Worm (Caenorhabditis elegans) whole organism, L2 larva: Measurements from ENCODE around the gene C18B2.3.

Experiments
- C34F6.9 ChIP-seq: fragments of 150-350 bp; optimal IDR thresholded peaks from 2 replicates; lab custom pipeline; 2014; ENCODE audit warnings: missing biosample characterization, missing genetic modification characterization
- F13H6.1 ChIP-seq: sonication (generic microtip); optimal IDR thresholded peaks from 2 replicates; lab custom pipeline; 2016; ENCODE audit warnings: missing genetic modification characterization, missing compliant biosample characterization
- R02D3.7 ChIP-seq: fragments of 150-350 bp; optimal IDR thresholded peaks from 2 replicates; lab custom pipeline; 2014; ENCODE audit warnings: missing biosample characterization, missing genetic modification characterization
- Y55F3AM.14 ChIP-seq: fragments of 200-800 bp; sonication (Bioruptor generic); optimal IDR thresholded peaks from 2 replicates; lab custom pipeline; 2018; ENCODE audit warnings: mild to moderate bottlenecking, missing genetic modification characterization, missing compliant biosample characterization
- ZK546.5 ChIP-seq: sonication (generic microtip); optimal IDR thresholded peaks from 2 replicates; lab custom pipeline; 2017; ENCODE audit warnings: missing biosample characterization, missing genetic modification characterization
- alr-1 ChIP-seq: fragments of 150-350 bp; optimal IDR thresholded peaks from 2 replicates; lab custom pipeline; 2014; ENCODE audit warnings: missing biosample characterization, missing genetic modification characterization
- ama-1 ChIP-seq: fragments of 150-350 bp; optimal IDR thresholded peaks from 2 replicates; lab custom pipeline; 2018; ENCODE audit warnings: inconsistent platforms
- blmp-1 ChIP-seq: sonication (generic microtip); optimal IDR thresholded peaks from 2 replicates; lab custom pipeline; 2017; ENCODE audit warnings: missing genetic modification characterization, mild to moderate bottlenecking, missing compliant biosample characterization, antibody characterized with exemption, moderate library complexity; ENCODE audit not compliant: insufficient read depth
- crh-2 ChIP-seq: sonication (generic microtip); optimal IDR thresholded peaks from 2 replicates; lab custom pipeline; 2017; ENCODE audit warnings: missing biosample characterization, missing genetic modification characterization
- dmd-4 ChIP-seq: sonication (generic microtip); optimal IDR thresholded peaks from 2 replicates; lab custom pipeline; 2017; ENCODE audit warnings: missing biosample characterization, missing genetic modification characterization
- egl-27 ChIP-seq: sonication (generic microtip); optimal IDR thresholded peaks from 3 replicates; lab custom pipeline; 2017; ENCODE audit warnings: missing biosample characterization, missing genetic modification reagents, missing genetic modification characterization
- elt-1 ChIP-seq: fragments of 150-350 bp; optimal IDR thresholded peaks from 2 replicates; lab custom pipeline; 2014; ENCODE audit warnings: missing biosample characterization, missing genetic modification characterization
- elt-3 ChIP-seq: sonication (generic microtip); optimal IDR thresholded peaks from 2 replicates; lab custom pipeline; 2017; ENCODE audit warnings: missing biosample characterization, missing genetic modification characterization
- fos-1 ChIP-seq: fragments of 150-350 bp; optimal IDR thresholded peaks from 2 replicates; lab custom pipeline; 2014; ENCODE audit warnings: missing biosample characterization, missing genetic modification characterization
- gmeb-1 ChIP-seq: fragments of 150-350 bp; optimal IDR thresholded peaks from 2 replicates; lab custom pipeline; 2014; ENCODE audit warnings: missing biosample characterization, missing genetic modification characterization
- lin-11 ChIP-seq: fragments of 150-350 bp; sonication (generic microtip); optimal IDR thresholded peaks from 2 replicates; lab custom pipeline; 2014; ENCODE audit warnings: missing biosample characterization, missing genetic modification characterization, inconsistent platforms, mixed read lengths
- lin-39 ChIP-seq: fragments of 150-350 bp; optimal IDR thresholded peaks from 2 replicates; lab custom pipeline; 2014; ENCODE audit warnings: missing biosample characterization, missing genetic modification reagents, missing genetic modification characterization
- mab-5 ChIP-seq: fragments of 150-350 bp; optimal IDR thresholded peaks from 2 replicates; lab custom pipeline; 2014; ENCODE audit warnings: missing biosample characterization, missing genetic modification characterization
- mdl-1 ChIP-seq, 2 experiments: fragments of 150-350 bp in 1 of 2; sonication (generic microtip) in 1 of 2; optimal IDR thresholded peaks; 2 replicates each; lab custom pipeline; 2017; ENCODE audit warnings: missing biosample characterization in 2 of 2, missing genetic modification characterization in 2 of 2
- nhr-10 ChIP-seq: sonication (generic microtip); optimal IDR thresholded peaks from 2 replicates; lab custom pipeline; 2017; ENCODE audit warnings: missing biosample characterization, missing genetic modification characterization
- nhr-12 ChIP-seq: fragments of 150-350 bp; optimal IDR thresholded peaks from 2 replicates; lab custom pipeline; 2014; ENCODE audit warnings: missing biosample characterization, missing genetic modification characterization
- nhr-129 ChIP-seq: fragments of 150-350 bp; optimal IDR thresholded peaks from 2 replicates; lab custom pipeline; 2014; ENCODE audit warnings: missing biosample characterization, missing genetic modification characterization
- nhr-23 ChIP-seq: fragments of 150-350 bp; optimal IDR thresholded peaks from 2 replicates; lab custom pipeline; 2014; ENCODE audit warnings: missing biosample characterization, missing genetic modification reagents, missing genetic modification characterization
- nhr-6 ChIP-seq: fragments of 150-350 bp; optimal IDR thresholded peaks from 2 replicates; lab custom pipeline; 2014; ENCODE audit warnings: missing biosample characterization, missing genetic modification characterization
- nhr-77 ChIP-seq: fragments of 150-350 bp; optimal IDR thresholded peaks from 2 replicates; lab custom pipeline; 2014; ENCODE audit warnings: missing biosample characterization, missing genetic modification characterization
- peb-1 ChIP-seq: fragments of 150-350 bp; optimal IDR thresholded peaks from 2 replicates; lab custom pipeline; 2014; ENCODE audit warnings: missing biosample characterization, missing genetic modification characterization
- sem-4 ChIP-seq: fragments of 150-350 bp; optimal IDR thresholded peaks from 2 replicates; lab custom pipeline; 2014; ENCODE audit warnings: missing biosample characterization, missing genetic modification reagents, missing genetic modification characterization
- skn-1 ChIP-seq: sonication (generic microtip); optimal IDR thresholded peaks from 2 replicates; lab custom pipeline; 2017; ENCODE audit warnings: missing biosample characterization, missing genetic modification characterization
- sma-3 ChIP-seq: sonication (generic microtip); optimal IDR thresholded peaks from 2 replicates; lab custom pipeline; 2016; ENCODE audit warnings: missing genetic modification reagents, missing genetic modification characterization, missing compliant biosample characterization
- sma-9 ChIP-seq, 2 experiments: fragments of 150-350 bp in 1 of 2; sonication (generic microtip) in 1 of 2; optimal IDR thresholded peaks; 2 replicates each; lab custom pipeline; 2014 to 2016; ENCODE audit warnings: missing genetic modification characterization in 2 of 2, mild to moderate bottlenecking in 1 of 2, missing biosample characterization in 1 of 2, missing compliant biosample characterization in 1 of 2, missing genetic modification reagents in 1 of 2, moderate library complexity in 1 of 2
- unc-39 ChIP-seq: fragments of 150-350 bp; optimal IDR thresholded peaks from 2 replicates; lab custom pipeline; 2014; ENCODE audit warnings: missing biosample characterization, missing genetic modification characterization
- unc-55 ChIP-seq: fragments of 150-350 bp; sonication (generic microtip); optimal IDR thresholded peaks from 3 replicates; lab custom pipeline; 2014; ENCODE audit warnings: missing biosample characterization, missing genetic modification reagents, missing genetic modification characterization
- unc-62 ChIP-seq: fragments of 150-350 bp; optimal IDR thresholded peaks from 2 replicates; lab custom pipeline; 2014; ENCODE audit warnings: missing biosample characterization, missing genetic modification reagents, missing genetic modification characterization
- ztf-4 ChIP-seq: fragments of 150-350 bp; optimal IDR thresholded peaks from 2 replicates; lab custom pipeline; 2014; ENCODE audit warnings: missing biosample characterization, missing genetic modification characterization

C18B2.3 gene

ce11 chrX:3601531-3601930 lies at the start of gene C18B2.3:
Gene C18B2.3 (plus strand): TSS chrX:3601831.
- TF ChIP-seq egl-27 (tag; lab: Kevin White, UChicago) (no peak), mab-5 (no peak), sem-4 (tag; lab: Kevin White, UChicago) (no peak), C34F6.9 (tag; lab: Kevin White, UChicago) (no peak), nhr-129 (tag; lab: Kevin White, UChicago) (no peak), ZK546.5 (tag; lab: Kevin White, UChicago) (no peak), fos-1 (tag; lab: Kevin White, UChicago) (no peak), elt-3 (tag; lab: Kevin White, UChicago) (no peak), R02D3.7 (tag; lab: Kevin White, UChicago) (no peak), elt-1 (no peak), lin-11 (no peak), nhr-6 (tag; lab: Kevin White, UChicago) (no peak), dmd-4 (tag; lab: Kevin White, UChicago) (no peak), unc-39 (tag; lab: Kevin White, UChicago) (no peak), unc-62 (no peak)

- TF ChIP-seq C34F6.9 (tag; lab: Kevin White, UChicago) (no peak), fos-1 (tag; lab: Kevin White, UChicago) (peak; percentile 39)
Observed at ce11 chrX:3552948-3553347, 48.7 kb upstream of the C18B2.3 start.

DNA sequence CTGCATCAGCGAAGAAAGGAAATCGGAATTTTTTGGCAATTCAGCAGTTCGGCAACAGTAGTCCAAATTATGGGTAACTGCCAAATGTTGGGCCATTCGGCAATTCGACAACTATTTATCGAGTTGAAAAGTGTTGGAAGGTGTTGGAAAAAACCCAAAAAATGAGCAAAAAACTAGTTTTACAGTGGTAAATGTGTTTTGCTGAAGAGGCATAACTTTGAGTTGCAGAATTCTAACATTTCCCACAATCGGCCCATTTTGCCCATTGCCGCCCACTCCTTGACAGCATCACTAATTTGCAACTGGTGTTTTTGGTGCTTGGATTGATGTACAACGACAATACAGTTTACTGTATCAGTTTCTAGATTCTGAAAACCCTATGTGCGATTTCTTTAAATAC lies 47.9 kb upstream of the C18B2.3 start:
- TF ChIP-seq alr-1 (tag; lab: Kevin White, UChicago) (no peak), nhr-10 (tag; lab: Kevin White, UChicago) (no peak), blmp-1 (no peak), peb-1 (tag; lab: Kevin White, UChicago) (no peak), mab-5 (no peak), ztf-4 (no peak), sem-4 (tag; lab: Kevin White, UChicago) (no peak), Y55F3AM.14 (GFP tag; lab: Kevin White, UChicago) (no peak), egl-27 (tag; lab: Kevin White, UChicago) (no peak), nhr-6 (tag; lab: Kevin White, UChicago) (no peak), gmeb-1 (tag; lab: Kevin White, UChicago) (no peak), fos-1 (tag; lab: Kevin White, UChicago) (no peak), sma-9 (GFP tag; optimal IDR thresholded peaks at IDR 0.05; lab: Kevin White, UChicago) (no peak), sma-9 (tag; optimal IDR thresholded peaks at IDR 0.05; lab: Kevin White, UChicago) (no peak), ama-1 (lab: Kevin White, UChicago) (no peak), R02D3.7 (tag; lab: Kevin White, UChicago) (no peak), mdl-1 (tag; optimal IDR thresholded peaks at IDR 0.05; lab: Kevin White, UChicago) (no peak), nhr-77 (no peak), lin-39 (no peak)

- TF ChIP-seq nhr-23 (tag; lab: Kevin White, UChicago) (no peak), mdl-1 (tag; optimal IDR thresholded peaks at IDR 0.05; lab: Kevin White, UChicago) (no peak), elt-3 (tag; lab: Kevin White, UChicago) (no peak), C34F6.9 (tag; lab: Kevin White, UChicago) (no peak), dmd-4 (tag; lab: Kevin White, UChicago) (no peak), sma-9 (GFP tag; optimal IDR thresholded peaks at IDR 0.05; lab: Kevin White, UChicago) (no peak), sma-9 (tag; optimal IDR thresholded peaks at IDR 0.05; lab: Kevin White, UChicago) (no peak)
Observed at ce11 chrX:3554117-3554516, 47.5 kb upstream of the C18B2.3 start.

ce11 chrX:3555930-3556329 lies 45.7 kb upstream of the C18B2.3 start:
- TF ChIP-seq lin-11 = no peak
- peak; percentile 31 for TF ChIP-seq sma-9 (GFP tag; optimal IDR thresholded peaks at IDR 0.05; lab: Kevin White, UChicago)
- TF ChIP-seq sma-9 (tag; optimal IDR thresholded peaks at IDR 0.05; lab: Kevin White, UChicago) = no peak
- no peak for TF ChIP-seq skn-1 (tag; lab: Kevin White, UChicago)
- TF ChIP-seq crh-2 (tag; lab: Kevin White, UChicago) = peak; percentile 3
- no peak for TF ChIP-seq C34F6.9 (tag; lab: Kevin White, UChicago)
- peak; percentile 60 for TF ChIP-seq fos-1 (tag; lab: Kevin White, UChicago)
- no peak for TF ChIP-seq unc-55 (GFP tag; lab: Kevin White, UChicago)

- TF ChIP-seq nhr-12 (tag; lab: Kevin White, UChicago) = no peak
- no peak for TF ChIP-seq F13H6.1
- TF ChIP-seq sma-3 = no peak
Observed at ce11 chrX:3563903-3564302, 37.7 kb upstream of the C18B2.3 start, which contains the start of gene vit-4. Gene vit-4 (minus strand): TSS chrX:3563965.
